Worm (Caenorhabditis elegans) whole organism, L1 larva: ENCODE measurements around the gene C16C8.18.

Experiments
- C34B4.2 ChIP-seq: sonication (generic microtip); optimal IDR thresholded peaks from 2 replicates; lab custom pipeline; 2017; ENCODE audit warnings: mild to moderate bottlenecking, missing genetic modification characterization, missing compliant biosample characterization
- aly-2 ChIP-seq: fragments of 150-350 bp; optimal IDR thresholded peaks from 2 replicates; lab custom pipeline; 2014; ENCODE audit warnings: missing biosample characterization, missing genetic modification characterization
- ama-1 ChIP-seq: fragments of 150-350 bp; optimal IDR thresholded peaks from 2 replicates; lab custom pipeline; 2014
- ceh-82 ChIP-seq, 3 experiments: fragments of 150-350 bp in 1 of 3; sonication (generic microtip) in 2 of 3; optimal IDR thresholded peaks; 2 replicates each; lab custom pipeline; 2014 to 2017; ENCODE audit warnings: missing biosample characterization in 3 of 3, missing genetic modification characterization in 3 of 3
- ces-1 ChIP-seq: fragments of 150-350 bp; optimal IDR thresholded peaks from 2 replicates; lab custom pipeline; 2014; ENCODE audit warnings: missing biosample characterization, missing genetic modification reagents, missing genetic modification characterization
- dpl-1 ChIP-seq, 3 experiments: fragments of 150-350 bp in 2 of 3; sonication (generic microtip) in 1 of 3; optimal IDR thresholded peaks; 2 replicates each; lab custom pipeline; 2014 to 2017; ENCODE audit warnings: missing biosample characterization in 3 of 3, missing genetic modification characterization in 3 of 3, missing genetic modification reagents in 3 of 3
- dsc-1 ChIP-seq: sonication (generic microtip); optimal IDR thresholded peaks from 2 replicates; lab custom pipeline; 2016; ENCODE audit warnings: mild to moderate bottlenecking, missing genetic modification characterization, missing compliant biosample characterization
- efl-1 ChIP-seq, 4 experiments: fragments of 150-350 bp; optimal IDR thresholded peaks in 3 of 4; peaks in 1 of 4; 1 replicate in 1 of 4; 2 replicates in 3 of 4; lab custom pipeline; 2014; ENCODE audit warnings: missing biosample characterization in 2 of 4, missing genetic modification characterization in 2 of 4, missing genetic modification reagents in 2 of 4
- ets-5 ChIP-seq: fragments of 200-800 bp; sonication (Bioruptor generic); IDR thresholded peaks from 2 replicates; pipeline ENCODE4 v1.3.6; 2022; ENCODE audit warnings: missing genetic modification characterization, missing compliant biosample characterization
- fkh-10 ChIP-seq: sonication (generic microtip); optimal IDR thresholded peaks from 2 replicates; lab custom pipeline; 2017; ENCODE audit warnings: missing biosample characterization, missing genetic modification reagents, missing genetic modification characterization
- fkh-8 ChIP-seq: sonication (generic microtip); optimal IDR thresholded peaks from 2 replicates; lab custom pipeline; 2016; ENCODE audit warnings: mild to moderate bottlenecking, missing genetic modification characterization, missing compliant biosample characterization
- grh-1 ChIP-seq: fragments of 200-800 bp; sonication (Bioruptor generic); IDR thresholded peaks from 2 replicates; pipeline ENCODE4 v1.3.6; 2022; ENCODE audit warnings: missing genetic modification reagents, missing genetic modification characterization, missing compliant biosample characterization
- hlh-17 ChIP-seq: fragments of 200-800 bp; sonication (Bioruptor generic); optimal IDR thresholded peaks from 2 replicates; lab custom pipeline; 2018; ENCODE audit warnings: missing genetic modification characterization, mild to moderate bottlenecking, missing compliant biosample characterization, moderate library complexity, borderline replicate concordance
- isw-1 ChIP-seq: fragments of 200-800 bp; sonication (Bioruptor generic); IDR thresholded peaks from 2 replicates; pipeline ENCODE4 v1.3.6; 2022; ENCODE audit warnings: missing genetic modification characterization, missing compliant biosample characterization
- jun-1 ChIP-seq: fragments of 150-350 bp; optimal IDR thresholded peaks from 2 replicates; lab custom pipeline; 2014; ENCODE audit warnings: missing biosample characterization, missing genetic modification reagents, missing genetic modification characterization
- lin-13 ChIP-seq: fragments of 150-350 bp; optimal IDR thresholded peaks from 2 replicates; lab custom pipeline; 2014; ENCODE audit warnings: missing biosample characterization, missing genetic modification reagents, missing genetic modification characterization
- lin-14 ChIP-seq: fragments of 200-800 bp; sonication (Bioruptor generic); optimal IDR thresholded peaks from 2 replicates; lab custom pipeline; 2018; ENCODE audit warnings: mild to moderate bottlenecking, missing genetic modification characterization, moderate library complexity, missing compliant biosample characterization
- lin-35 ChIP-seq, 2 experiments: fragments of 150-350 bp; optimal IDR thresholded peaks; 2 replicates each; lab custom pipeline; 2014; ENCODE audit warnings: missing biosample characterization in 2 of 2, missing genetic modification characterization in 2 of 2, missing genetic modification reagents in 2 of 2
- lin-39 ChIP-seq: fragments of 150-350 bp; optimal IDR thresholded peaks from 2 replicates; lab custom pipeline; 2014; ENCODE audit warnings: missing biosample characterization, missing genetic modification reagents, missing genetic modification characterization
- lir-3 ChIP-seq: sonication (generic microtip); optimal IDR thresholded peaks from 2 replicates; lab custom pipeline; 2016; ENCODE audit warnings: mild to moderate bottlenecking, missing genetic modification characterization, moderate library complexity, missing compliant biosample characterization; ENCODE audit not compliant: poor library complexity
- lsy-2 ChIP-seq, 2 experiments: fragments of 150-350 bp; optimal IDR thresholded peaks; 2 replicates each; lab custom pipeline; 2014; ENCODE audit warnings: missing biosample characterization in 2 of 2, missing genetic modification characterization in 2 of 2
- mep-1 ChIP-seq: fragments of 150-350 bp; optimal IDR thresholded peaks from 2 replicates; lab custom pipeline; 2014; ENCODE audit warnings: missing biosample characterization, missing genetic modification characterization
- nhr-20 ChIP-seq: sonication (generic microtip); optimal IDR thresholded peaks from 2 replicates; lab custom pipeline; 2016; ENCODE audit warnings: mild to moderate bottlenecking, missing genetic modification characterization, missing compliant biosample characterization
- nhr-47 ChIP-seq: sonication (generic microtip); optimal IDR thresholded peaks from 2 replicates; lab custom pipeline; 2016; ENCODE audit warnings: mild to moderate bottlenecking, missing genetic modification characterization, moderate library complexity, missing compliant biosample characterization
- nhr-71 ChIP-seq: sonication (generic microtip); optimal IDR thresholded peaks from 2 replicates; lab custom pipeline; 2016; ENCODE audit warnings: mild to moderate bottlenecking, missing genetic modification characterization, moderate library complexity, missing compliant biosample characterization
- nhr-84 ChIP-seq: sonication (generic microtip); optimal IDR thresholded peaks from 2 replicates; lab custom pipeline; 2017; ENCODE audit warnings: missing biosample characterization, missing genetic modification characterization
- nhr-90 ChIP-seq: sonication (generic microtip); optimal IDR thresholded peaks from 2 replicates; lab custom pipeline; 2016; ENCODE audit warnings: mild to moderate bottlenecking, missing genetic modification characterization, missing compliant biosample characterization; ENCODE audit not compliant: poor library complexity
- pqm-1 ChIP-seq: sonication (generic microtip); optimal IDR thresholded peaks from 3 replicates; lab custom pipeline; 2017; ENCODE audit warnings: missing biosample characterization, missing genetic modification characterization
- snpc-4 ChIP-seq: fragments of 150-350 bp; optimal IDR thresholded peaks from 2 replicates; lab custom pipeline; 2014; ENCODE audit warnings: missing biosample characterization, missing genetic modification characterization
- snu-23 ChIP-seq: sonication (generic microtip); optimal IDR thresholded peaks from 2 replicates; lab custom pipeline; 2016; ENCODE audit warnings: missing genetic modification characterization, missing compliant biosample characterization
- sptf-1 ChIP-seq: fragments of 150-350 bp; optimal IDR thresholded peaks from 2 replicates; lab custom pipeline; 2014; ENCODE audit warnings: missing biosample characterization, missing genetic modification characterization
- swsn-7 ChIP-seq: sonication (generic microtip); optimal IDR thresholded peaks from 2 replicates; lab custom pipeline; 2016; ENCODE audit warnings: missing genetic modification characterization, missing compliant biosample characterization
- tlp-1 ChIP-seq: fragments of 150-350 bp; optimal IDR thresholded peaks from 2 replicates; lab custom pipeline; 2014; ENCODE audit warnings: missing biosample characterization, missing genetic modification characterization
- unc-62 ChIP-seq: fragments of 150-350 bp; optimal IDR thresholded peaks from 2 replicates; lab custom pipeline; 2014; ENCODE audit warnings: missing biosample characterization, missing genetic modification reagents, missing genetic modification characterization
- unc-86 ChIP-seq: sonication (generic microtip); optimal IDR thresholded peaks from 2 replicates; lab custom pipeline; 2016; ENCODE audit warnings: missing genetic modification characterization, missing compliant biosample characterization
- unc-98 ChIP-seq: fragments of 200-800 bp; sonication (Bioruptor generic); IDR thresholded peaks from 2 replicates; pipeline ENCODE4 v1.3.6; 2022; ENCODE audit warnings: missing genetic modification characterization, missing compliant biosample characterization

Gene C16C8.18

DNA sequence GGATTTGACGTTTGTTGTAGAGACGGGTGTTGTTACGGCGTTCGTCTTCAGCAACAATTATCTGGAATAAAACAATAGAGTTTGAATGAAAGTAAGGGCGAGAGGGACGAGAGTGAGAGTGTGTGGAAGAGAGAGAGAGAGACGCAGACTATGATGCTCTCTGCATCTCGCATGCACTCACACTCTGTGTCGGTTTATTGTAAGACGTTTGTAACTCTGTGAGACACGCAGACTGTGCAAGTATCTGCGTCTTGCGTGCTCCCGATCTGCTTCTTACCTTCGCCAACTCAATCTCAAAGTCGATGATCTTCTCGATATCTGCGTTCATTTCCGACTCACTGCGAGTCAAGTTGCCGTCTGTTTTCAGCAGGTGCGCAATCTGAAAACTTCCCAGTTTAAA, 6.6 kb upstream of the C16C8.18 start:
- TF ChIP-seq efl-1 (optimal IDR thresholded peaks at IDR 0.05; lab: Kevin White, UChicago) (no peak), efl-1 (GFP tag; optimal IDR thresholded peaks at IDR 0.05 in 1 of 2; lab: Kevin White, UChicago) (peak in 1 of 2 experiments; percentile 80), unc-98 (GFP tag; lab: Robert Waterston, UW) (no peak)

ce11 chrII:3425433-3425832, 4.1 kb upstream of the C16C8.18 start, which contains the start of gene nep-11:
TSS of gene nep-11 (minus strand) at chrII:3425533.
- no peak for TF ChIP-seq lir-3
- no peak for TF ChIP-seq fkh-10
- no peak for TF ChIP-seq snpc-4 (tag; lab: Kevin White, UChicago)
- no peak for TF ChIP-seq dsc-1 (tag; lab: Kevin White, UChicago)
- no peak for TF ChIP-seq jun-1
- no peak for TF ChIP-seq nhr-90 (tag; lab: Kevin White, UChicago)
- no peak for TF ChIP-seq unc-98 (GFP tag; lab: Robert Waterston, UW)
- no peak for TF ChIP-seq nhr-84 (tag; lab: Kevin White, UChicago)
- TF ChIP-seq, all 84 proteins: peak for 0

- TF ChIP-seq lsy-2 (tag; optimal IDR thresholded peaks at IDR 0.05; lab: Kevin White, UChicago) (peak in 1 of 2 experiments; percentile 39), unc-86 (peak; percentile 32), fkh-8 (tag; lab: Kevin White, UChicago) (peak; percentile 62), mep-1 (tag; lab: Kevin White, UChicago) (peak; percentile 17), pqm-1 (tag; lab: Kevin White, UChicago) (no peak), nhr-47 (tag; lab: Kevin White, UChicago) (peak; percentile 48), unc-98 (GFP tag; lab: Robert Waterston, UW) (no peak), ets-5 (GFP tag; lab: Robert Waterston, UW) (no peak), dpl-1 (GFP tag; optimal IDR thresholded peaks at IDR 0.05; lab: Kevin White, UChicago) (peak in 1 of 3 experiments; percentile 26), grh-1 (GFP tag; lab: Robert Waterston, UW) (no peak), lin-39 (tag; lab: Kevin White, UChicago) (no peak), unc-62 (no peak), lin-14 (peak; percentile 88), lin-13 (GFP tag; lab: Kevin White, UChicago) (no peak), snu-23 (no peak), fkh-10 (peak; percentile 48), efl-1 (optimal IDR thresholded peaks at IDR 0.05; lab: Kevin White, UChicago) (peak; percentile 17 to 38), efl-1 (GFP tag; optimal IDR thresholded peaks at IDR 0.05 in 1 of 2; lab: Kevin White, UChicago) (no peak), jun-1 (no peak), ceh-82 (tag; optimal IDR thresholded peaks at IDR 0.05; lab: Kevin White, UChicago) (peak in 1 of 3 experiments; percentile 46), hlh-17 (GFP tag; lab: Kevin White, UChicago) (no peak), lin-35 (GFP tag; optimal IDR thresholded peaks at IDR 0.05; lab: Kevin White, UChicago) (peak in 1 of 2 experiments; percentile 9), ama-1 (lab: Kevin White, UChicago) (no peak), isw-1 (GFP tag; lab: Robert Waterston, UW) (peak; percentile 47), tlp-1 (tag; lab: Kevin White, UChicago) (no peak), ces-1 (GFP tag; lab: Kevin White, UChicago) (peak; percentile 49), sptf-1 (tag; lab: Kevin White, UChicago) (no peak), swsn-7 (tag; lab: Kevin White, UChicago) (peak; percentile 25), aly-2 (tag; lab: Kevin White, UChicago) (no peak), C34B4.2 (tag; lab: Kevin White, UChicago) (no peak), nhr-20 (no peak), nhr-71 (peak; percentile 16)
Observed at ce11 chrII:3428158-3428704, 1.3 kb upstream of the C16C8.18 start.
